Worm (Caenorhabditis elegans) whole organism, L1 larva: Measurements from ENCODE around the gene sqv-6.

ENCODE experiments used
- ceh-82 ChIP-seq, 3 experiments: fragments of 150-350 bp in 1 of 3; sonication (generic microtip) in 2 of 3; optimal IDR thresholded peaks; 2 replicates each; lab custom pipeline; 2014 to 2017; ENCODE audit warnings: missing biosample characterization in 3 of 3, missing genetic modification characterization in 3 of 3
- fkh-4 ChIP-seq: sonication (generic microtip); optimal IDR thresholded peaks from 2 replicates; lab custom pipeline; 2016; ENCODE audit warnings: missing compliant biosample characterization, missing genetic modification characterization, borderline replicate concordance
- nhr-28 ChIP-seq: fragments of 150-350 bp; optimal IDR thresholded peaks from 2 replicates; lab custom pipeline; 2014; ENCODE audit warnings: missing biosample characterization, missing genetic modification characterization
- pqm-1 ChIP-seq: sonication (generic microtip); optimal IDR thresholded peaks from 3 replicates; lab custom pipeline; 2017; ENCODE audit warnings: missing biosample characterization, missing genetic modification characterization
- unc-62 ChIP-seq: fragments of 150-350 bp; optimal IDR thresholded peaks from 2 replicates; lab custom pipeline; 2014; ENCODE audit warnings: missing biosample characterization, missing genetic modification reagents, missing genetic modification characterization

DNA sequence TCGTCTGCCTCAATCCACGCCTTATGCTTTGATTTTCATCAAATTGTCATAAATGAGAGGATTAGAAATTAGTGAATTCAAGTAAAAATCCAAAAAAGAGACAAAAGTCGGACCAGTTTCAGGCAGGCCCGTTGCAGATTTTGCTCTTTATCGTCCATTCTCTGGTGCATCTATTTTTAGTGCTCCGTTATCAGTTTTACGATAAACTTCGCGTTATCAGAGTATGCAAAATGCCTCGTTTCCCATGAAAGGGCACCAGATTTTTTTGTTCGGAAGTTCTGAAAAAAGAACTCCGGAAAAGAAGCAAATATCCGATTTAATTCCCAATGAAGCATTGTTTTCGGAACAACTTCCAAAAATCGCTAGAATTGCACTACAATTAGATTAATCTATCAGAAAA, 41.3 kb upstream of the sqv-6 start:
- no peak for TF ChIP-seq pqm-1 (tag; lab: Kevin White, UChicago)
- no peak for TF ChIP-seq nhr-28 (tag; lab: Kevin White, UChicago)
- TF ChIP-seq ceh-82 (tag; optimal IDR thresholded peaks at IDR 0.05; lab: Kevin White, UChicago) = no peak
- TF ChIP-seq unc-62 (GFP tag; lab: Kevin White, UChicago) = no peak
- TF ChIP-seq fkh-4 (tag; lab: Kevin White, UChicago) = no peak
